Worm (Caenorhabditis elegans): ENCODE data around the gene F10C1.9.
A peak's percentile ranks its signal among the peaks of the same experiment; 100 is the strongest.

F10C1.9 gene

DNA sequence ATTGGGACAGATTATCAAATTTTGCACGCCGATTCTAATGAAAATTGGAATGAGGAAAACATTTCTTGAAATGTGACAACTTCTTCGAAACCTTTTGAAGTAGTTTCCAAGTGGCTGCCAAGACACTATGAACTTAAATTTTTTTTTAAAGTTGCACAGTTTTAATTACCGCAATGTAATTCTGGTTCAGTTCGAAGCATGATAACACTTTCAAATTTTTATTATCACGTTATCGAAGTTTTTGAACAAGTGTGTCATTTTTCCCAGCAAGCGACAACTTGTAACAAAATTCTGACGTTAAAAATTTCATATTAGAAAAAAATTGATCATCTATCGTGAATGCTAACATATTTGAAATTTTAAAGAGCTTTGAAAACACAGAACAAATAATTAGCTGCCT is 2.3 kb downstream of the F10C1.9 start:
- TF ChIP-seq nhr-80 (tag; optimal IDR thresholded peaks at IDR 0.05) (peak; percentile 32), efl-1 (GFP tag; optimal IDR thresholded peaks at IDR 0.05) (no peak), ceh-40 (GFP tag; IDR thresholded peaks at IDR 0.05) (no peak), ama-1 (optimal IDR thresholded peaks at IDR 0.05) (no peak), ama-1 (GFP tag; optimal IDR thresholded peaks at IDR 0.05) (no peak), K11D2.4 (GFP tag; IDR thresholded peaks at IDR 0.05) (no peak), F22D6.2 (tag; optimal IDR thresholded peaks at IDR 0.05) (no peak), sdz-38 (tag; optimal IDR thresholded peaks at IDR 0.05) (no peak), lin-35 (GFP tag; optimal IDR thresholded peaks at IDR 0.05) (no peak)

ce11 chrII:5738795-5739194 is 6.3 kb downstream of the F10C1.9 start, which contains the start of gene hlh-14:
hlh-14 (minus strand) TSS chrII:5738895.
- no peak for TF ChIP-seq sptf-2 (GFP tag; optimal IDR thresholded peaks at IDR 0.05)
- no peak for TF ChIP-seq F22D6.2 (tag; optimal IDR thresholded peaks at IDR 0.05)
- no peak for TF ChIP-seq F52B5.7 (tag; optimal IDR thresholded peaks at IDR 0.05)
- no peak for TF ChIP-seq ceh-79 (tag; optimal IDR thresholded peaks at IDR 0.05)
- TF ChIP-seq tbp1 (GFP tag; optimal IDR thresholded peaks at IDR 0.05): no peak
- TF ChIP-seq ceh-40 (GFP tag; IDR thresholded peaks at IDR 0.05): no peak
- no peak for TF ChIP-seq Y56A3A.18 (GFP tag; IDR thresholded peaks at IDR 0.05)
- TF ChIP-seq repo-1 (tag; optimal IDR thresholded peaks at IDR 0.05): no peak
- TF ChIP-seq him-1 (tag; optimal IDR thresholded peaks at IDR 0.05): no peak
- TF ChIP-seq bed-2 (GFP tag; IDR thresholded peaks at IDR 0.05): no peak
- TF ChIP-seq snpc-1.1 (tag; optimal IDR thresholded peaks at IDR 0.05; ENCODE audit: insufficient read depth): no peak
- no peak for TF ChIP-seq K12H6.12 (tag; optimal IDR thresholded peaks at IDR 0.05)
- TF ChIP-seq nfyb-1 (GFP tag; IDR thresholded peaks at IDR 0.05): no peak
- no peak for TF ChIP-seq dpl-1 (GFP tag; optimal IDR thresholded peaks at IDR 0.05)

DNA sequence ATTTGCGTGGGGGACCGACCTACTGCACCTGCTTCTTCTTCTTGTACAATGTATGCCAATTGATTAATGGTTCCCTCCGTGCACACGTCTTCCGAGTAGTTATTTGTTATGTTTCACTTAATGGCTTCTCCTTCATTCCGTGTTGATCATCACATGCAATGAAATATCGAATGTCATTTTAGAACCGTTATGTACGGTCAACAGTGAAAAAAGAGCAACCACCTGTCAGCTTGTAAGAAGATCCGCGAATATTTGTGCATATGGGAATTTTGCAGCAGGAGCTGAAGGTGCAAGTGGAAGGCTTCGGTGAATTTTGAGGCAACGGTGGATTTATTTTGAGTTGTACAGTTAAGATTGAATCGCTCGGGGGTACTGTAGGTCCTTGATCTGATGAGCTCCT is 8.5 kb downstream of the F10C1.9 start:
- TF ChIP-seq F52B5.7 (tag; optimal IDR thresholded peaks at IDR 0.05) (no peak), Y53G8AR.9 (GFP tag; conservative IDR thresholded peaks at IDR 0.05) (no peak), ztf-28 (GFP tag; IDR thresholded peaks at IDR 0.05) (no peak), sdz-38 (tag; optimal IDR thresholded peaks at IDR 0.05) (no peak), ZK185.1 (tag; optimal IDR thresholded peaks at IDR 0.05; ENCODE audit: poor library complexity, severe bottlenecking) (no peak), F57A8.1 (GFP tag; optimal IDR thresholded peaks at IDR 0.05) (no peak), D2030.7 (GFP tag; IDR thresholded peaks at IDR 0.05) (no peak), nfya-2 (GFP tag; IDR thresholded peaks at IDR 0.05) (no peak), ztf-18 (tag; optimal IDR thresholded peaks at IDR 0.05) (no peak), attf-5 (GFP tag; optimal IDR thresholded peaks at IDR 0.05) (no peak), attf-3 (GFP tag; conservative IDR thresholded peaks at IDR 0.05) (no peak), somi-1 (GFP tag; optimal IDR thresholded peaks at IDR 0.05) (no peak), cebp-1 (GFP tag; IDR thresholded peaks at IDR 0.05) (no peak), cebp-1 (tag; optimal IDR thresholded peaks at IDR 0.05) (no peak), ekl-4 (GFP tag; IDR thresholded peaks at IDR 0.05) (no peak), unc-130 (GFP tag; optimal IDR thresholded peaks at IDR 0.05) (no peak), pbrm-1 (GFP tag; IDR thresholded peaks at IDR 0.05) (no peak), ztf-22 (GFP tag; optimal IDR thresholded peaks at IDR 0.05) (no peak), lsy-27 (tag; optimal IDR thresholded peaks at IDR 0.05; ENCODE audit: borderline replicate concordance, insufficient read depth) (no peak), tbx-9 (tag; optimal IDR thresholded peaks at IDR 0.05; ENCODE audit: borderline replicate concordance) (no peak)
